Fruit fly (Drosophila melanogaster): ENCODE results near the gene CG6813.

CG6813 gene

dm6 chr3R:11619709-11620409 is 6.6 kb downstream of the CG6813 start, which contains the start of the genes Jupiter and CG14710 (continued):
- peak; percentile 90 for TF ChIP-seq CG2120 (GFP tag; optimal IDR thresholded peaks at IDR 0.05)
- TF ChIP-seq gcm (GFP tag; optimal IDR thresholded peaks at IDR 0.05) = no peak
- TF ChIP-seq prd (optimal IDR thresholded peaks at IDR 0.05) = no peak
- peak; percentile 84 for TF ChIP-seq prd (GFP tag; IDR thresholded peaks at IDR 0.05)
- no peak for TF ChIP-seq yki (optimal IDR thresholded peaks at IDR 0.05)
- no peak for TF ChIP-seq CG43689 (GFP tag; IDR thresholded peaks at IDR 0.05)
- no peak for TF ChIP-seq CG7987 (GFP tag; optimal IDR thresholded peaks at IDR 0.05)
- TF ChIP-seq CG7839 (tag; optimal IDR thresholded peaks at IDR 0.05) = peak; percentile 55
- peak; percentile 82 for TF ChIP-seq Hsf (GFP tag; optimal IDR thresholded peaks at IDR 0.05)
- 0 out of 3 replicates have a peak, but pooled peaks have one; percentile 40 for TF ChIP-seq CG6791 (GFP tag; IDR thresholded peaks at IDR 0.05; ENCODE audit: partially characterized antibody)
- TF ChIP-seq CG8478 (optimal IDR thresholded peaks at IDR 0.05) = no peak
- peak; percentile 96 for TF ChIP-seq HmgD (GFP tag; optimal IDR thresholded peaks at IDR 0.05)
- no peak for TF ChIP-seq CG3281 (GFP tag; optimal IDR thresholded peaks at IDR 0.05)
- peak; percentile 44 for TF ChIP-seq da (GFP tag; optimal IDR thresholded peaks at IDR 0.05)
- TF ChIP-seq fd102C (GFP tag; optimal IDR thresholded peaks at IDR 0.05) = no peak
- TF ChIP-seq gce (GFP tag; IDR thresholded peaks at IDR 0.05) = 0 out of 3 replicates have a peak, but pooled peaks have one; percentile 41
- TF ChIP-seq CG7745 (tag; optimal IDR thresholded peaks at IDR 0.05) = peak; percentile 61
- TF ChIP-seq CG6272 (GFP tag; IDR thresholded peaks at IDR 0.05) = peak; percentile 78
- TF ChIP-seq mirr (GFP tag; optimal IDR thresholded peaks at IDR 0.05) = peak; percentile 26
- TF ChIP-seq dan (GFP tag; IDR thresholded peaks at IDR 0.05) = no peak
- peak; percentile 57; the same call in 1 of the 2 replicates for TF ChIP-seq CG13287 (GFP tag; IDR thresholded peaks at IDR 0.05; ENCODE audit: partially characterized antibody)
- no peak for TF ChIP-seq hbn (GFP tag; IDR thresholded peaks at IDR 0.05; ENCODE audit: partially characterized antibody)
- TF ChIP-seq chm (GFP tag; IDR thresholded peaks at IDR 0.05) = peak; percentile 68
- TF ChIP-seq CG5953 (GFP tag; IDR thresholded peaks at IDR 0.05) = no peak
- TF ChIP-seq CG3163 (GFP tag; optimal IDR thresholded peaks at IDR 0.05) = peak; percentile 50
- TF ChIP-seq her (GFP tag; optimal IDR thresholded peaks at IDR 0.05) = peak; percentile 78
- TF ChIP-seq sqz (GFP tag; optimal IDR thresholded peaks at IDR 0.05) = no peak
- no peak for TF ChIP-seq CG31365 (tag; optimal IDR thresholded peaks at IDR 0.05)
- peak; percentile 53 for TF ChIP-seq dmrt11E (tag; optimal IDR thresholded peaks at IDR 0.05)
- TF ChIP-seq CG2199 (GFP tag; IDR thresholded peaks at IDR 0.05) = no peak
- TF ChIP-seq CG10274 (GFP tag; optimal IDR thresholded peaks at IDR 0.05) = no peak
- no peak for TF ChIP-seq Hand (GFP tag; optimal IDR thresholded peaks at IDR 0.05)
- no peak for TF ChIP-seq dimm (GFP tag; IDR thresholded peaks at IDR 0.05)
- TF ChIP-seq CG10979 (tag; optimal IDR thresholded peaks at IDR 0.05) = peak; percentile 30
- peak; percentile 66 for TF ChIP-seq Dek (tag; optimal IDR thresholded peaks at IDR 0.05)
- no peak for TF ChIP-seq wor (GFP tag; IDR thresholded peaks at IDR 0.05)
- TF ChIP-seq Oli (tag; optimal IDR thresholded peaks at IDR 0.05) = peak; percentile 12
- TF ChIP-seq Gsc (GFP tag; IDR thresholded peaks at IDR 0.05) = no peak
- peak; percentile 86 for TF ChIP-seq CG34422 (GFP tag; IDR thresholded peaks at IDR 0.05)
- peak; percentile 39 for TF ChIP-seq pfk (GFP tag; optimal IDR thresholded peaks at IDR 0.05)
- no peak for TF ChIP-seq hth (optimal IDR thresholded peaks at IDR 0.05)
- TF ChIP-seq CG12942 (GFP tag; optimal IDR thresholded peaks at IDR 0.05) = peak; percentile 63
- peak; percentile 61 for TF ChIP-seq CG10543 (GFP tag; optimal IDR thresholded peaks at IDR 0.05)
- peak; percentile 49 for TF ChIP-seq PHDP (tag; optimal IDR thresholded peaks at IDR 0.05)
- TF ChIP-seq gsb (GFP tag; IDR thresholded peaks at IDR 0.05) = peak; percentile 51; the same call in 1 of the 2 replicates
- TF ChIP-seq Ravus (GFP tag; IDR thresholded peaks at IDR 0.05) = no peak
- TF ChIP-seq Vsx1 (GFP tag; optimal IDR thresholded peaks at IDR 0.05) = peak; percentile 65
- peak; percentile 68 for TF ChIP-seq CG10654 (GFP tag; optimal IDR thresholded peaks at IDR 0.05)
- TF ChIP-seq seq (GFP tag; IDR thresholded peaks at IDR 0.05) = no peak
- peak; percentile 62 for TF ChIP-seq CG1792 (GFP tag; optimal IDR thresholded peaks at IDR 0.05)
- TF ChIP-seq ase (GFP tag; IDR thresholded peaks at IDR 0.05) = no peak

All from whole organism, embryonic.